Worm (Caenorhabditis elegans) whole organism, midembryonic: ENCODE data around the gene vrk-1.

Experiments used
- cog-1 ChIP-seq: sonication (generic microtip); optimal IDR thresholded peaks from 2 replicates; lab custom pipeline; 2016; ENCODE audit warnings: missing genetic modification characterization, missing compliant biosample characterization
- flt-1 ChIP-seq: fragments of 200-800 bp; sonication (Bioruptor generic); IDR thresholded peaks from 2 replicates; pipeline ENCODE4 v1.3.6; 2022; ENCODE audit warnings: missing genetic modification characterization, missing compliant biosample characterization
- klf-2 ChIP-seq: fragments of 200-800 bp; sonication (Bioruptor generic); conservative IDR thresholded peaks from 2 replicates; pipeline ENCODE4 v1.3.6; 2022; ENCODE audit warnings: missing genetic modification reagents, missing genetic modification characterization, missing compliant biosample characterization
- med-1 ChIP-seq: sonication (generic microtip); optimal IDR thresholded peaks from 2 replicates; lab custom pipeline; 2017; ENCODE audit warnings: missing genetic modification characterization, mild to moderate bottlenecking, missing compliant biosample characterization, antibody characterized with exemption, missing genetic modification reagents; ENCODE audit not compliant: insufficient read depth
- ref-1 ChIP-seq: fragments of 200-800 bp; sonication (Bioruptor generic); conservative IDR thresholded peaks from 2 replicates; pipeline ENCODE4 v1.3.6; 2022; ENCODE audit warnings: missing genetic modification reagents, missing genetic modification characterization, missing compliant biosample characterization
- tab-1 ChIP-seq: fragments of 200-800 bp; sonication (Bioruptor generic); IDR thresholded peaks from 2 replicates; pipeline ENCODE4 v1.3.6; 2022; ENCODE audit warnings: missing genetic modification characterization, missing compliant biosample characterization
- ztf-23 ChIP-seq: fragments of 200-800 bp; sonication (Bioruptor generic); IDR thresholded peaks from 2 replicates; pipeline ENCODE4 v1.3.6; 2022; ENCODE audit warnings: missing genetic modification reagents, missing genetic modification characterization, missing compliant biosample characterization

- no peak for TF ChIP-seq flt-1
- TF ChIP-seq klf-2 (GFP tag; lab: Robert Waterston, UW) = no peak
- TF ChIP-seq ztf-23 (GFP tag; lab: Robert Waterston, UW) = no peak
- no peak for TF ChIP-seq tab-1 (GFP tag; lab: Robert Waterston, UW)
- no peak for TF ChIP-seq med-1 (GFP tag; lab: Kevin White, UChicago)
- TF ChIP-seq ref-1 (GFP tag; lab: Robert Waterston, UW) = no peak
- no peak for TF ChIP-seq cog-1 (tag; lab: Kevin White, UChicago)
Measured at ce11 chrII:5884252-5884651, 37.5 kb upstream of the vrk-1 start, which contains the start of gene rfip-1.
